Worm (Caenorhabditis elegans) whole organism, midembryonic: ENCODE results near the gene npr-4.

ENCODE experiments used
- med-1 ChIP-seq: sonication (generic microtip); optimal IDR thresholded peaks from 2 replicates; lab custom pipeline; 2017; ENCODE audit warnings: missing genetic modification characterization, mild to moderate bottlenecking, missing compliant biosample characterization, antibody characterized with exemption, missing genetic modification reagents; ENCODE audit not compliant: insufficient read depth
- ztf-23 ChIP-seq: fragments of 200-800 bp; sonication (Bioruptor generic); IDR thresholded peaks from 2 replicates; pipeline ENCODE4 v1.3.6; 2022; ENCODE audit warnings: missing genetic modification reagents, missing genetic modification characterization, missing compliant biosample characterization

DNA sequence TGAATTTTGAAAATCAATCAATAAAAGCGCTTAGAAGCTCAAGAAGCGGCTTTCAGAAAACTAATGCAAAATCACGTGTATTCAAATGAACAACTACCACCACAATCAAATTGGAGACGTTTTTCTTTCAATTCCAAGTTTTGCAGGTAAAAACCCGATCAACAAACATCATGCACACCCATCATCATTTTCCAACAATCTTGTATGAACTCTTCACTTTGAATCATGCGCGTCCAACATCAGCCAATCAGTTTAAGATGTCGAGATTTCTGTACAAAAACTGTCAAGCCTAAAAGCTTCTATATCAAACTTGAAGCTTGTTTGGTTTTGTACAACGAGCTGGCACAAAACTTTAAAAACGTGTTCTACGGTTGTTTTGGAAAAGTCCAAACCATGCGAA lies 12.7 kb downstream of the npr-4 start:
- TF ChIP-seq med-1 (GFP tag; lab: Kevin White, UChicago): no peak
- TF ChIP-seq ztf-23 (GFP tag; lab: Robert Waterston, UW): no peak
